Worm (Caenorhabditis elegans) whole organism, L4/young adult: Measurements from ENCODE around the gene R09A8.5.
A peak's percentile ranks its signal among the peaks of the same experiment; 100 is the strongest.
"Not testable (repeated sequence)": the region's sequence is repeated elsewhere in the genome, so short reads cannot be mapped to it uniquely, and the experiment has no call there.

ENCODE experiments used
- W03F9.2 ChIP-seq: fragments of 150-350 bp; optimal IDR thresholded peaks from 2 replicates; lab custom pipeline; 2014; ENCODE audit warnings: missing biosample characterization, missing genetic modification characterization
- dao-5 ChIP-seq: sonication (generic microtip); optimal IDR thresholded peaks from 2 replicates; lab custom pipeline; 2016; ENCODE audit warnings: missing genotype, missing genetic modification characterization, moderate library complexity, missing compliant biosample characterization
- him-1 ChIP-seq: sonication (generic microtip); optimal IDR thresholded peaks from 2 replicates; lab custom pipeline; 2016; ENCODE audit warnings: missing genotype, missing genetic modification reagents, missing genetic modification characterization, missing compliant biosample characterization

Gene R09A8.5

ce11 chrX:12630556-12630955 is 9.8 kb downstream of the R09A8.5 start:
- peak; percentile 22 for TF ChIP-seq W03F9.2 (tag; lab: Kevin White, UChicago)
- TF ChIP-seq dao-5 (tag; lab: Kevin White, UChicago) = no peak

ce11 chrX:12630005-12630404 is 10.4 kb downstream of the R09A8.5 start:
- TF ChIP-seq W03F9.2 (tag; lab: Kevin White, UChicago) (no peak), him-1 (no peak), dao-5 (tag; lab: Kevin White, UChicago) (no peak)

- TF ChIP-seq W03F9.2 (tag; lab: Kevin White, UChicago) (no peak), him-1 (peak; percentile 71), dao-5 (tag; lab: Kevin White, UChicago) (no peak)
Measured at ce11 chrX:12629257-12629656, 11.1 kb downstream of the R09A8.5 start.

- no peak for TF ChIP-seq W03F9.2 (tag; lab: Kevin White, UChicago)
- TF ChIP-seq him-1 = no peak
- no peak for TF ChIP-seq dao-5 (tag; lab: Kevin White, UChicago)
Measured at ce11 chrX:12627797-12628196, 12.6 kb downstream of the R09A8.5 start.

- no peak for TF ChIP-seq W03F9.2 (tag; lab: Kevin White, UChicago)
- no peak for TF ChIP-seq dao-5 (tag; lab: Kevin White, UChicago)
- TF ChIP-seq him-1 = no peak
Measured at ce11 chrX:12620310-12620709, 20.0 kb downstream of the R09A8.5 start.

ce11 chrX:12619165-12619564 is 21.2 kb downstream of the R09A8.5 start, which contains the start of gene R09A8.2:
Gene R09A8.2 (plus strand): TSS chrX:12619465.
- no peak for TF ChIP-seq him-1

- TF ChIP-seq W03F9.2 (tag; lab: Kevin White, UChicago) (no peak), him-1 (no peak), dao-5 (tag; lab: Kevin White, UChicago) (no peak)
Measured at ce11 chrX:12618447-12618846, 21.9 kb downstream of the R09A8.5 start.

ce11 chrX:12613451-12613850 is 26.9 kb downstream of the R09A8.5 start, which contains the start of gene R09A8.1:
Gene R09A8.1 (plus strand): TSS chrX:12613751.
- not testable (repeated sequence) for TF ChIP-seq W03F9.2 (tag; lab: Kevin White, UChicago); him-1; dao-5 (tag; lab: Kevin White, UChicago)

ce11 chrX:12603322-12603984 is 36.9 kb downstream of the R09A8.5 start, which contains the start of the genes T24D5.6 and R09A8.9:
Gene T24D5.6 (plus strand): TSS chrX:12603622.
Gene R09A8.9 (plus strand): TSS chrX:12603934.
- TF ChIP-seq W03F9.2 (tag; lab: Kevin White, UChicago) (no peak), dao-5 (tag; lab: Kevin White, UChicago) (no peak), him-1 (no peak)

ce11 chrX:12602611-12603010 is 37.7 kb downstream of the R09A8.5 start:
- TF ChIP-seq him-1 (no peak), W03F9.2 (tag; lab: Kevin White, UChicago) (no peak)

- TF ChIP-seq him-1 (no peak), W03F9.2 (tag; lab: Kevin White, UChicago) (no peak), dao-5 (tag; lab: Kevin White, UChicago) (no peak)
Measured at ce11 chrX:12596868-12597267, 43.5 kb downstream of the R09A8.5 start, which contains the start of gene T24D5.4. Gene T24D5.4 (plus strand): TSS chrX:12597168.

- no peak for TF ChIP-seq W03F9.2 (tag; lab: Kevin White, UChicago)
- TF ChIP-seq dao-5 (tag; lab: Kevin White, UChicago) = no peak
Measured at ce11 chrX:12595954-12596353, 44.4 kb downstream of the R09A8.5 start.

- TF ChIP-seq dao-5 (tag; lab: Kevin White, UChicago) = no peak
- TF ChIP-seq him-1 = no peak
Measured at ce11 chrX:12595217-12595616, 45.1 kb downstream of the R09A8.5 start.

- no peak for TF ChIP-seq dao-5 (tag; lab: Kevin White, UChicago)
- TF ChIP-seq him-1 = no peak
- TF ChIP-seq W03F9.2 (tag; lab: Kevin White, UChicago) = no peak
Measured at ce11 chrX:12589503-12589902, 50.9 kb downstream of the R09A8.5 start.
